Worm (Caenorhabditis elegans) whole organism, L3 larva: Measurements from ENCODE around the gene srx-116.

Experiments used
- ZK546.5 ChIP-seq: sonication (generic microtip); optimal IDR thresholded peaks from 2 replicates; lab custom pipeline; 2017; ENCODE audit warnings: missing biosample characterization, missing genetic modification characterization
- ceh-16 ChIP-seq: sonication (generic microtip); optimal IDR thresholded peaks from 2 replicates; lab custom pipeline; 2017; ENCODE audit warnings: missing biosample characterization, missing genetic modification characterization
- ceh-28 ChIP-seq: fragments of 150-350 bp; optimal IDR thresholded peaks from 2 replicates; lab custom pipeline; 2014; ENCODE audit warnings: missing biosample characterization, missing genetic modification reagents, missing genetic modification characterization
- daf-12 ChIP-seq: fragments of 150-350 bp; optimal IDR thresholded peaks from 2 replicates; lab custom pipeline; 2014; ENCODE audit warnings: missing biosample characterization, missing genetic modification reagents, missing genetic modification characterization
- elt-3 ChIP-seq, 3 experiments: fragments of 150-350 bp in 1 of 3; sonication (generic microtip) in 2 of 3; optimal IDR thresholded peaks; 2 replicates in 2 of 3; 4 replicates in 1 of 3; lab custom pipeline; 2014 to 2017; ENCODE audit warnings: missing biosample characterization in 3 of 3, missing genetic modification characterization in 3 of 3
- eor-1 ChIP-seq, 2 experiments: fragments of 150-350 bp; optimal IDR thresholded peaks; 2 replicates each; lab custom pipeline; 2014 to 2018; ENCODE audit warnings: missing biosample characterization in 2 of 2, missing genetic modification characterization in 2 of 2
- fkh-10 ChIP-seq: sonication (generic microtip); optimal IDR thresholded peaks from 2 replicates; lab custom pipeline; 2017; ENCODE audit warnings: missing biosample characterization, missing genetic modification reagents, missing genetic modification characterization
- fkh-2 ChIP-seq: fragments of 150-350 bp; optimal IDR thresholded peaks from 2 replicates; lab custom pipeline; 2014; ENCODE audit warnings: missing biosample characterization, missing genetic modification reagents, missing genetic modification characterization
- fos-1 ChIP-seq: fragments of 150-350 bp; optimal IDR thresholded peaks from 2 replicates; lab custom pipeline; 2014; ENCODE audit warnings: missing biosample characterization, missing genetic modification characterization
- hmg-11 ChIP-seq: sonication (generic microtip); optimal IDR thresholded peaks from 2 replicates; lab custom pipeline; 2016; ENCODE audit warnings: missing genetic modification characterization, missing compliant biosample characterization
- jun-1 ChIP-seq: fragments of 150-350 bp; optimal IDR thresholded peaks from 2 replicates; lab custom pipeline; 2014; ENCODE audit warnings: missing biosample characterization, missing genetic modification reagents, missing genetic modification characterization
- lin-15B ChIP-seq: fragments of 150-350 bp; optimal IDR thresholded peaks from 2 replicates; lab custom pipeline; 2014; ENCODE audit warnings: missing biosample characterization, missing genetic modification characterization
- nhr-25 ChIP-seq: sonication (generic microtip); optimal IDR thresholded peaks from 2 replicates; lab custom pipeline; 2017; ENCODE audit warnings: missing biosample characterization, missing genetic modification characterization
- nhr-28 ChIP-seq: fragments of 150-350 bp; optimal IDR thresholded peaks from 2 replicates; lab custom pipeline; 2014; ENCODE audit warnings: missing biosample characterization, missing genetic modification characterization
- nhr-43 ChIP-seq: sonication (generic microtip); optimal IDR thresholded peaks from 2 replicates; lab custom pipeline; 2016; ENCODE audit warnings: mild to moderate bottlenecking, missing genetic modification characterization, missing compliant biosample characterization; ENCODE audit not compliant: poor library complexity, severe bottlenecking
- nhr-67 ChIP-seq: fragments of 150-350 bp; optimal IDR thresholded peaks from 2 replicates; lab custom pipeline; 2014; ENCODE audit warnings: missing biosample characterization, missing genetic modification characterization
- pha-4 ChIP-seq: fragments of 150-350 bp; optimal IDR thresholded peaks from 2 replicates; lab custom pipeline; 2014; ENCODE audit warnings: missing biosample characterization, missing genetic modification reagents, missing genetic modification characterization
- pqm-1 ChIP-seq: fragments of 150-350 bp; optimal IDR thresholded peaks from 2 replicates; lab custom pipeline; 2017; ENCODE audit warnings: missing biosample characterization, missing genetic modification characterization, inconsistent platforms
- sea-2 ChIP-seq: fragments of 150-350 bp; sonication (generic microtip); optimal IDR thresholded peaks from 4 replicates; lab custom pipeline; 2014; ENCODE audit warnings: missing biosample characterization, missing genetic modification reagents, missing genetic modification characterization
- snpc-4 ChIP-seq: fragments of 150-350 bp; optimal IDR thresholded peaks from 2 replicates; lab custom pipeline; 2014; ENCODE audit warnings: missing biosample characterization, missing genetic modification characterization
- unc-62 ChIP-seq: fragments of 150-350 bp; sonication (generic microtip); optimal IDR thresholded peaks from 4 replicates; lab custom pipeline; 2014; ENCODE audit warnings: missing biosample characterization, missing genetic modification reagents, missing genetic modification characterization
- ztf-11 ChIP-seq: fragments of 150-350 bp; optimal IDR thresholded peaks from 2 replicates; lab custom pipeline; 2014; ENCODE audit warnings: missing biosample characterization, missing genetic modification characterization
- ztf-4 ChIP-seq: fragments of 150-350 bp; optimal IDR thresholded peaks from 2 replicates; lab custom pipeline; 2014; ENCODE audit warnings: missing biosample characterization, missing genetic modification characterization

Gene srx-116

DNA sequence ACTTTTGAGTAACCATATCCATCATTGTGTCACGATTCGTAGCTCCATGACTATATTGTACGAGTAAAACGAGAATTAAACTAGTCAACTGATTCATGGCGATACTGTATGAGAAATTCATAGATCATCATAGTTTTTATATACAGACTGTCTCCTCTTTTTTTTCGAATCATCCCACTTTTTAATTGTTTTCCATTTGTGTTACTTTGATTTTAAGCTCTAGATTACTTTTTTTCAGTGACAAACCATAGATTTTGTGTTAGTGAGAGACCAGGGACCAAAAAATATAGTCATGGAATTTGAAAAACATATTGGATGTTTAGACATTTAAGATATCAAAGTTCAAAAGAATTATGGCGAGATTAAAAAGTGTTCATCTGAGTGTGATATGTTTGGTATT is 41.3 kb downstream of the srx-116 start, which contains the start of gene R11D1.3:
R11D1.3 (minus strand) TSS at position 101 of the 400 bp plus-strand sequence.
- no peak for TF ChIP-seq sea-2 (GFP tag; lab: Kevin White, UChicago)
- TF ChIP-seq ceh-28 (tag; lab: Kevin White, UChicago), result no peak
- TF ChIP-seq fkh-2 (tag; lab: Kevin White, UChicago), result no peak
- no peak for TF ChIP-seq ztf-11
- no peak for TF ChIP-seq lin-15B (tag; lab: Kevin White, UChicago)
- no peak for TF ChIP-seq hmg-11
- TF ChIP-seq, all 47 proteins: peak for 0

DNA sequence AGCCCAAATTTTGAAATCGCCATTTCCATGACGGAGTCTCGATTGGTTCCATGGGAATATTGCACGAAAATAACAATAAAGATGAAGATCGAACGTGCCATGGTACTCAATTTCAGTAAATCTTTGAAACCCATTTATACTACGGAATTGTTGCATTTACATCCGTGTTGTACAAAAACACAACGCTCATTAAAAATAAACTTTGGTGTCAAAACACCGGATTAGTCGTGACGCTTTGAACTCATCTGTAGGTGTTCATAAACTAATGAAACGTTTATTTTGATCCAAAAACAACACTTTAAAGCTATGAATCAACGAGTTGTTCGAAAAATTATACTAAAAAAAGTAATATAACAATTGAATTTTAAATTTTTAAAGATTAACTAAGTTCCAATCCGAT is 43.4 kb downstream of the srx-116 start, which contains the start of gene R11D1.4:
R11D1.4 (minus strand) TSS at position 101 of the 400 bp plus-strand sequence.
- TF ChIP-seq eor-1 (tag; optimal IDR thresholded peaks at IDR 0.05; lab: Kevin White, UChicago), result no peak
- no peak for TF ChIP-seq jun-1
- TF ChIP-seq fkh-2 (tag; lab: Kevin White, UChicago), result no peak
- TF ChIP-seq ztf-4, result no peak
- no peak for TF ChIP-seq ZK546.5 (tag; lab: Kevin White, UChicago)
- TF ChIP-seq fos-1, result no peak
- TF ChIP-seq nhr-67, result no peak
- no peak for TF ChIP-seq ceh-28 (tag; lab: Kevin White, UChicago)

DNA sequence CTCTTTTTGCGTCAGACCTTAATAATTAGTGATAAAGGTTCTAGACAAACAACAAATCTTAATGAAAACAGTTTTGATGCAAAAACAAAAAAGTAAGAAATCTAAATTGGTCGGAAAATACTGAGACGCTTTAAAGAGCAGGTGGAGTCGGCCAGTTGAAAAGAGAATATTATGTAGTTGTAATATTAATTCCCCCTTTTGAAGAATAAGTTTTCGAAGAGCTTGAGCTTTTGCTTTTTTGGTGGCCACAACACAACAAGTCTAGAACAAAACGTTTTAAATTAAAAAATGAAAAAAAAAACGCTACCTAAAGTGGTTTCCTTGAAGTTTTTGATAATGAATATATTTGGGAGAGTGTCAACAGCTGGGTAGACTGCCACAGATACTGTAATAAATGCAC is 45.7 kb downstream of the srx-116 start, which contains the start of gene str-178:
str-178 (minus strand) TSS at position 101 of the 400 bp plus-strand sequence.
- no peak for TF ChIP-seq pqm-1 (tag; lab: Kevin White, UChicago)
- no peak for TF ChIP-seq daf-12 (tag; lab: Kevin White, UChicago)
- no peak for TF ChIP-seq fkh-10

DNA sequence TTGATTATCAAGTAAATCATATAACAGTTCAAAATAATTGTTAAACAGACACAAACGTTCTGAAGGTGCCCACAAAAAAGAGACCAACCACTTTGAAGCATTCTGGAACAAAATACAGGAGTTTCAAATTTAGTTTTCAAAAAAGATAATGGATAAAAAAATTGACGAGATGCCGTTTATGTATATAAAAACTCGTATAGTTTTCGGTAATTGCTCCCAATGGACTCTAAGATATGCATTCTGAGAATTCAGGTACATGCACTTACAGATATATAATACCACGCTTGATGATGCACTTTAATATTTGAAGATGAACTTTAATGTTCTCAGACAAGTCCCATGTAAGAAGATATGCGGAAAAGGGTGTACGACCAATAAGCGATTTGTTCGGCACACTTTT is 47.9 kb downstream of the srx-116 start, which contains the start of gene str-181:
str-181 (minus strand) TSS at position 101 of the 400 bp plus-strand sequence.
- TF ChIP-seq nhr-25 (tag; lab: Kevin White, UChicago), result no peak
- TF ChIP-seq ceh-16 (tag; lab: Kevin White, UChicago), result no peak
- TF ChIP-seq nhr-28, result no peak
- no peak for TF ChIP-seq jun-1
- TF ChIP-seq elt-3 (tag; optimal IDR thresholded peaks at IDR 0.05; lab: Kevin White, UChicago), result no peak
- no peak for TF ChIP-seq daf-12 (tag; lab: Kevin White, UChicago)
- no peak for TF ChIP-seq unc-62 (GFP tag; lab: Kevin White, UChicago)
- TF ChIP-seq pha-4 (tag; lab: Kevin White, UChicago), result no peak

DNA sequence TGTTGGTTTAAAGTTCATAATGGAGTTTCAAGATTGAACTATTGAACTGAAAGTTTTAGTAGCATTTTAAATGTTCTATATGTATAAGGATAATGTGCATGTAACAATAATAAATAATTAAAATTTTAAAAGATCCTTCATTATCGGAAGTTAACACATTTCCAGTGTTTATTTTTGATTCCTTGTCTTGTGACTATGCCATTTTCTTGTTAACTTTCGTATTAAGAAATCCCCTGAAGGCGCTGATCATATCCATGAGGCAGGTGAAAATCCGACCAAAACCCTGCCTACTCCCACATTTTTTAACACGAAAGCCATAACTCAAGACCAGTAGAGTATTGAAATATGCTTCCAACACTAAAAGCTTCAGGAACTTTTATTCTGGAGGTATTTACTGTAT is 49.0 kb downstream of the srx-116 start, which contains the start of gene R11D1.7:
R11D1.7 (plus strand) TSS at position 301 of the 400 bp plus-strand sequence.
- TF ChIP-seq nhr-43 (tag; lab: Kevin White, UChicago), result no peak
- no peak for TF ChIP-seq snpc-4 (tag; lab: Kevin White, UChicago)
- no peak for TF ChIP-seq nhr-28
- TF ChIP-seq eor-1 (tag; optimal IDR thresholded peaks at IDR 0.05; lab: Kevin White, UChicago), result no peak
